Worm (Caenorhabditis elegans): ENCODE results near the gene asp-5.

The asp-5 gene

ce11 chrV:8271995-8272394 is at the start of gene asp-5:
Gene asp-5, plus strand, starts transcription at chrV:8272385.
- no peak for TF ChIP-seq nhr-129 (tag; optimal IDR thresholded peaks at IDR 0.05)
- peak; percentile 20 for TF ChIP-seq skn-1 (tag; optimal IDR thresholded peaks at IDR 0.05)
- peak; percentile 55 for TF ChIP-seq crh-2 (tag; optimal IDR thresholded peaks at IDR 0.05)
- TF ChIP-seq ztf-11 (tag; optimal IDR thresholded peaks at IDR 0.05): no peak
- TF ChIP-seq fos-1 (tag; optimal IDR thresholded peaks at IDR 0.05): peak; percentile 41
- no peak for TF ChIP-seq nhr-23 (tag; optimal IDR thresholded peaks at IDR 0.05)
- no peak for TF ChIP-seq C34F6.9 (tag; optimal IDR thresholded peaks at IDR 0.05)
- peak; percentile 34 for TF ChIP-seq sma-9 (GFP tag; optimal IDR thresholded peaks at IDR 0.05)
- TF ChIP-seq sma-9 (tag; optimal IDR thresholded peaks at IDR 0.05): no peak
- no peak for TF ChIP-seq unc-39 (tag; optimal IDR thresholded peaks at IDR 0.05)

ce11 chrV:8223417-8223816 is 48.8 kb upstream of the asp-5 start:
- TF ChIP-seq unc-39 (tag; optimal IDR thresholded peaks at IDR 0.05) (no peak), crh-2 (tag; optimal IDR thresholded peaks at IDR 0.05) (no peak), lin-11 (tag; optimal IDR thresholded peaks at IDR 0.05) (no peak), nhr-129 (tag; optimal IDR thresholded peaks at IDR 0.05) (no peak), unc-55 (GFP tag; optimal IDR thresholded peaks at IDR 0.05) (no peak)

DNA sequence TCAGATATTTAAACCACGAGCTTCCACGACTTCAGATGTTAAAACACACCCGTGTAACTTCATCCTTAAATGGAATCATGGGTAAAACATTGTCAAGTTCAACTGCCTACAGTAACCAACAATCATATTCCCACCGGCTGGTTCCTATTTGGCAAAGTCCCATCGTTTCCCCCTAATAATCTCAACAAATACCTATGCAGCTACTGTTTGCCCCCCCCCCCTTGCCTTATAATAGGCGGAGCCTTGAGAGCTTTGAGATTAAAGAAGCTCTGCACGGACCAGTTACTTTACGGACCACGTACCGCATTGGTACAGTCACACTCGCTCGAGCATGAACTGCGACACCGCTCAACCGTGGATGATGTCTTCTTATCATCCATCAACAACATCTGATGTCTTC is 47.6 kb upstream of the asp-5 start, which contains the start of gene pax-1:
Gene pax-1, plus strand, starts transcription at position 301 of the 400 bp plus-strand sequence.
- TF ChIP-seq ztf-11 (tag; optimal IDR thresholded peaks at IDR 0.05) (no peak), alr-1 (tag; optimal IDR thresholded peaks at IDR 0.05) (no peak), mbf-1 (tag; optimal IDR thresholded peaks at IDR 0.05) (no peak), gmeb-1 (tag; optimal IDR thresholded peaks at IDR 0.05) (no peak), aly-2 (tag; optimal IDR thresholded peaks at IDR 0.05) (no peak), C34F6.9 (tag; optimal IDR thresholded peaks at IDR 0.05) (no peak), crh-2 (tag; optimal IDR thresholded peaks at IDR 0.05) (no peak), sma-9 (GFP tag; optimal IDR thresholded peaks at IDR 0.05) (no peak), sma-9 (tag; optimal IDR thresholded peaks at IDR 0.05) (no peak), mdl-1 (tag; optimal IDR thresholded peaks at IDR 0.05) (no peak), peb-1 (tag; optimal IDR thresholded peaks at IDR 0.05) (no peak), mab-5 (tag; optimal IDR thresholded peaks at IDR 0.05) (no peak), nhr-6 (tag; optimal IDR thresholded peaks at IDR 0.05) (no peak), nhr-237 (tag; optimal IDR thresholded peaks at IDR 0.05) (no peak), R02D3.7 (tag; optimal IDR thresholded peaks at IDR 0.05) (no peak), lin-13 (GFP tag; optimal IDR thresholded peaks at IDR 0.05) (no peak), sem-4 (tag; optimal IDR thresholded peaks at IDR 0.05) (no peak), dmd-4 (tag; optimal IDR thresholded peaks at IDR 0.05) (no peak)

ce11 chrV:8226812-8227211 is 45.4 kb upstream of the asp-5 start, which contains the start of gene K07C11.10:
Gene K07C11.10, minus strand, starts transcription at chrV:8226912.
- TF ChIP-seq fos-1 (tag; optimal IDR thresholded peaks at IDR 0.05) (no peak), nhr-6 (tag; optimal IDR thresholded peaks at IDR 0.05) (no peak), mab-5 (tag; optimal IDR thresholded peaks at IDR 0.05) (no peak), sem-4 (tag; optimal IDR thresholded peaks at IDR 0.05) (no peak), unc-62 (GFP tag; optimal IDR thresholded peaks at IDR 0.05) (no peak), unc-39 (tag; optimal IDR thresholded peaks at IDR 0.05) (no peak), snpc-4 (tag; optimal IDR thresholded peaks at IDR 0.05) (no peak), ceh-16 (tag; optimal IDR thresholded peaks at IDR 0.05) (no peak), alr-1 (tag; optimal IDR thresholded peaks at IDR 0.05) (no peak), crh-2 (tag; optimal IDR thresholded peaks at IDR 0.05) (no peak), lin-11 (tag; optimal IDR thresholded peaks at IDR 0.05) (no peak), lsy-2 (tag; optimal IDR thresholded peaks at IDR 0.05) (no peak), ZK546.5 (tag; optimal IDR thresholded peaks at IDR 0.05) (no peak), C34F6.9 (tag; optimal IDR thresholded peaks at IDR 0.05) (no peak), lin-13 (GFP tag; optimal IDR thresholded peaks at IDR 0.05) (no peak), nhr-237 (tag; optimal IDR thresholded peaks at IDR 0.05) (no peak), F13H6.1 (tag; optimal IDR thresholded peaks at IDR 0.05) (no peak)

DNA sequence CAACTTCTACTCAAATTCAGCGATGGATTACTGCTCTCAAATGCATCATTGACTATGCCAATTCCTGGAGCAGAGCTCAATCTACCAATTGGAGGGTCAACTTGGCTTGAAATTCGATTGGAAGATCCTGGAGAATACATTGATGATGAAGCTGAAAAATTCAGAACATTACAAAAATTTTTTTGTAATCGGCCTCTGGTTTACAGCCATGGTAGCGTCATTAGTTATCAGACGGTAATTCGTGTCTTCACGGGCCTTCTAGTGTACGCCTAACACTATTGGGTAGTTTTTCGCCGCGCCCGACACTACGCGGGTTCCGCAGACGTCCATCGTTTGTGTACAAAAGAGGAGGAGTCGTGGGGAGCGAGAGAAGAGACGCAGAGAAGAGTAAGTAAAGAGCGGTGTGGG is 43.5 kb upstream of the asp-5 start:
- no peak for TF ChIP-seq dmd-4 (tag; optimal IDR thresholded peaks at IDR 0.05)
- peak; percentile 29 for TF ChIP-seq nhr-10 (tag; optimal IDR thresholded peaks at IDR 0.05)
- TF ChIP-seq F13H6.1 (tag; optimal IDR thresholded peaks at IDR 0.05): peak; percentile 88
- no peak for TF ChIP-seq lin-39 (tag; optimal IDR thresholded peaks at IDR 0.05)
- no peak for TF ChIP-seq ztf-1 (GFP tag; conservative IDR thresholded peaks at IDR 0.05)
- peak; percentile 77 for TF ChIP-seq lin-13 (GFP tag; optimal IDR thresholded peaks at IDR 0.05)
- TF ChIP-seq ama-1 (optimal IDR thresholded peaks at IDR 0.05): peak; percentile 96
- TF ChIP-seq aly-2 (tag; optimal IDR thresholded peaks at IDR 0.05): no peak
- no peak for TF ChIP-seq nhr-237 (tag; optimal IDR thresholded peaks at IDR 0.05)
- peak; percentile 61 for TF ChIP-seq C34F6.9 (tag; optimal IDR thresholded peaks at IDR 0.05)
- no peak for TF ChIP-seq unc-55 (GFP tag; optimal IDR thresholded peaks at IDR 0.05)
- TF ChIP-seq sma-3 (GFP tag; optimal IDR thresholded peaks at IDR 0.05): peak; percentile 94
- TF ChIP-seq elt-1 (tag; optimal IDR thresholded peaks at IDR 0.05): no peak
- no peak for TF ChIP-seq ztf-4 (tag; optimal IDR thresholded peaks at IDR 0.05)
- peak; percentile 80 for TF ChIP-seq egl-27 (tag; optimal IDR thresholded peaks at IDR 0.05)
- TF ChIP-seq unc-39 (tag; optimal IDR thresholded peaks at IDR 0.05): no peak
- peak; percentile 91 for TF ChIP-seq sma-9 (GFP tag; optimal IDR thresholded peaks at IDR 0.05)
- no peak for TF ChIP-seq sma-9 (tag; optimal IDR thresholded peaks at IDR 0.05)
- TF ChIP-seq peb-1 (tag; optimal IDR thresholded peaks at IDR 0.05): no peak
- peak; percentile 63 for TF ChIP-seq nhr-77 (tag; optimal IDR thresholded peaks at IDR 0.05)
- peak; percentile 7 for TF ChIP-seq lin-11 (tag; optimal IDR thresholded peaks at IDR 0.05)
- peak; percentile 49 to 65 for TF ChIP-seq mdl-1 (tag; optimal IDR thresholded peaks at IDR 0.05)
- peak; percentile 65 to 78 for TF ChIP-seq lsy-2 (tag; optimal IDR thresholded peaks at IDR 0.05)
- TF ChIP-seq nhr-6 (tag; optimal IDR thresholded peaks at IDR 0.05): no peak
- peak; percentile 99 for TF ChIP-seq snpc-4 (tag; optimal IDR thresholded peaks at IDR 0.05)
- peak; percentile 26 for TF ChIP-seq unc-62 (GFP tag; optimal IDR thresholded peaks at IDR 0.05)
- peak; percentile 79 for TF ChIP-seq gmeb-1 (tag; optimal IDR thresholded peaks at IDR 0.05)
- peak; percentile 71 for TF ChIP-seq nhr-25 (tag; optimal IDR thresholded peaks at IDR 0.05)
- no peak for TF ChIP-seq mbf-1 (tag; optimal IDR thresholded peaks at IDR 0.05)
- no peak for TF ChIP-seq R02D3.7 (tag; optimal IDR thresholded peaks at IDR 0.05)
- no peak for TF ChIP-seq mab-5 (tag; optimal IDR thresholded peaks at IDR 0.05)
- peak; percentile 80 for TF ChIP-seq fos-1 (tag; optimal IDR thresholded peaks at IDR 0.05)
- TF ChIP-seq sem-4 (tag; optimal IDR thresholded peaks at IDR 0.05): peak; percentile 65

All from whole organism, L2 larva.